Worm (Caenorhabditis elegans) whole organism, young adult: ENCODE measurements around the gene nspc-13.

Experiments used
- B0035.1 ChIP-seq: sonication (generic microtip); optimal IDR thresholded peaks from 2 replicates; lab custom pipeline; 2016; ENCODE audit warnings: missing genetic modification characterization, mild to moderate bottlenecking, missing compliant biosample characterization, missing genotype, missing genetic modification reagents
- C17E4.6 ChIP-seq: fragments of 200-800 bp; sonication (Bioruptor generic); IDR thresholded peaks from 2 replicates; pipeline ENCODE4 v1.3.6; 2022; ENCODE audit warnings: missing genetic modification reagents, missing genetic modification characterization, missing compliant biosample characterization
- D2030.7 ChIP-seq: fragments of 200-800 bp; sonication (Bioruptor generic); IDR thresholded peaks from 2 replicates; pipeline ENCODE4 v1.3.6; 2022; ENCODE audit warnings: missing genetic modification reagents, missing genetic modification characterization, missing compliant biosample characterization
- F22D6.2 ChIP-seq: sonication (generic microtip); optimal IDR thresholded peaks from 2 replicates; lab custom pipeline; 2016; ENCODE audit warnings: mild to moderate bottlenecking, missing genetic modification characterization, missing compliant biosample characterization
- F23B12.7 ChIP-seq: sonication (generic microtip); optimal IDR thresholded peaks from 2 replicates; lab custom pipeline; 2017; ENCODE audit warnings: missing genetic modification characterization, mild to moderate bottlenecking, missing compliant biosample characterization, antibody characterized with exemption, moderate library complexity; ENCODE audit not compliant: insufficient read depth
- F37B4.10 ChIP-seq: fragments of 200-800 bp; sonication (Bioruptor generic); IDR thresholded peaks from 2 replicates; pipeline ENCODE4 v1.3.6; 2022; ENCODE audit warnings: missing genetic modification characterization, missing compliant biosample characterization
- F39B2.1 ChIP-seq: fragments of 200-800 bp; sonication (Bioruptor generic); IDR thresholded peaks from 2 replicates; pipeline ENCODE4 v1.3.6; 2022; ENCODE audit warnings: missing genetic modification reagents, missing genetic modification characterization, missing compliant biosample characterization
- F52B5.7 ChIP-seq: sonication (generic microtip); optimal IDR thresholded peaks from 2 replicates; lab custom pipeline; 2016; ENCODE audit warnings: mild to moderate bottlenecking, missing genetic modification characterization, missing compliant biosample characterization
- F55B11.4 ChIP-seq: sonication (generic microtip); optimal IDR thresholded peaks from 2 replicates; lab custom pipeline; 2016; ENCODE audit warnings: missing compliant biosample characterization, missing genetic modification characterization, borderline replicate concordance; ENCODE audit not compliant: insufficient read depth
- F57A8.1 ChIP-seq: fragments of 200-800 bp; sonication (Bioruptor generic); optimal IDR thresholded peaks from 2 replicates; lab custom pipeline; 2018; ENCODE audit warnings: mild to moderate bottlenecking, missing genetic modification characterization, moderate library complexity, missing compliant biosample characterization
- K12H6.12 ChIP-seq: fragments of 200-800 bp; sonication (Bioruptor generic); optimal IDR thresholded peaks from 2 replicates; lab custom pipeline; 2018; ENCODE audit warnings: mild to moderate bottlenecking, missing genetic modification characterization, missing compliant biosample characterization
- Y79H2A.3 ChIP-seq: fragments of 200-800 bp; sonication (Bioruptor generic); conservative IDR thresholded peaks from 2 replicates; pipeline ENCODE4 v1.3.6; 2022; ENCODE audit warnings: missing genetic modification reagents, missing genetic modification characterization, missing compliant biosample characterization
- ama-1 ChIP-seq, 3 experiments: fragments of 150-350 bp in 1 of 3; sonication (generic microtip) in 2 of 3; optimal IDR thresholded peaks; 2 replicates each; lab custom pipeline; 2014 to 2018; ENCODE audit warnings: missing biosample characterization in 2 of 3, missing genetic modification characterization in 2 of 3, missing genetic modification reagents in 2 of 3
- aptf-2 ChIP-seq: fragments of 200-800 bp; sonication (Bioruptor generic); conservative IDR thresholded peaks from 2 replicates; pipeline ENCODE4 v1.3.6; 2022; ENCODE audit warnings: missing genetic modification reagents, missing genetic modification characterization, missing compliant biosample characterization
- attf-3 ChIP-seq: fragments of 200-800 bp; sonication (Bioruptor generic); conservative IDR thresholded peaks from 2 replicates; pipeline ENCODE4 v1.3.6; 2022; ENCODE audit warnings: missing genetic modification reagents, missing genetic modification characterization, missing compliant biosample characterization
- bed-1 ChIP-seq: fragments of 200-800 bp; sonication (Bioruptor generic); IDR thresholded peaks from 2 replicates; pipeline ENCODE4 v1.3.6; 2022; ENCODE audit warnings: missing genetic modification reagents, missing genetic modification characterization, missing compliant biosample characterization
- bed-2 ChIP-seq: fragments of 200-800 bp; sonication (Bioruptor generic); IDR thresholded peaks from 2 replicates; pipeline ENCODE4 v1.3.6; 2022; ENCODE audit warnings: missing genetic modification reagents, missing genetic modification characterization, missing compliant biosample characterization
- cebp-1 ChIP-seq, 2 experiments: fragments of 200-800 bp in 1 of 2; sonication (Bioruptor generic) in 1 of 2; sonication (generic microtip) in 1 of 2; IDR thresholded peaks in 1 of 2; optimal IDR thresholded peaks in 1 of 2; 2 replicates each; pipeline versions ENCODE4 v1.3.6 to Lab custom; 2017 to 2022; ENCODE audit warnings: missing compliant biosample characterization in 2 of 2, missing genetic modification characterization in 2 of 2, mild to moderate bottlenecking in 1 of 2, missing genetic modification reagents in 1 of 2, moderate library complexity in 1 of 2
- ceh-27 ChIP-seq: fragments of 200-800 bp; sonication (Bioruptor generic); optimal IDR thresholded peaks from 2 replicates; lab custom pipeline; 2018; ENCODE audit warnings: mild to moderate bottlenecking, missing genetic modification characterization, moderate library complexity, missing compliant biosample characterization
- ceh-40 ChIP-seq: fragments of 200-800 bp; sonication (Bioruptor generic); IDR thresholded peaks from 2 replicates; pipeline ENCODE4 v1.3.6; 2022; ENCODE audit warnings: missing genetic modification characterization, missing compliant biosample characterization
- dox-1 ChIP-seq: fragments of 200-800 bp; sonication (Bioruptor generic); IDR thresholded peaks from 2 replicates; pipeline ENCODE4 v1.3.6; 2022; ENCODE audit warnings: missing genetic modification reagents, missing genetic modification characterization, missing compliant biosample characterization
- dpl-1 ChIP-seq: fragments of 150-350 bp; optimal IDR thresholded peaks from 2 replicates; lab custom pipeline; 2014; ENCODE audit warnings: missing biosample characterization, missing genetic modification reagents, missing genetic modification characterization
- egrh-3 ChIP-seq: fragments of 200-800 bp; sonication (Bioruptor generic); IDR thresholded peaks from 2 replicates; pipeline ENCODE4 v1.3.6; 2022; ENCODE audit warnings: missing genetic modification reagents, missing genetic modification characterization, missing compliant biosample characterization
- ets-4 ChIP-seq: fragments of 200-800 bp; sonication (Bioruptor generic); optimal IDR thresholded peaks from 2 replicates; lab custom pipeline; 2018; ENCODE audit warnings: mild to moderate bottlenecking, missing genetic modification characterization, missing compliant biosample characterization
- fkh-3 ChIP-seq: sonication (generic microtip); optimal IDR thresholded peaks from 2 replicates; lab custom pipeline; 2016; ENCODE audit warnings: mild to moderate bottlenecking, missing genetic modification characterization, missing compliant biosample characterization
- gei-17 ChIP-seq: fragments of 200-800 bp; sonication (Bioruptor generic); optimal IDR thresholded peaks from 2 replicates; lab custom pipeline; 2018; ENCODE audit warnings: mild to moderate bottlenecking, missing genetic modification characterization, missing compliant biosample characterization
- hmg-1.2 ChIP-seq: fragments of 200-800 bp; sonication (Bioruptor generic); IDR thresholded peaks from 2 replicates; pipeline ENCODE4 v1.3.6; 2022; ENCODE audit warnings: missing genetic modification reagents, missing genetic modification characterization, missing compliant biosample characterization
- hmg-20 ChIP-seq: fragments of 200-800 bp; sonication (Bioruptor generic); IDR thresholded peaks from 2 replicates; pipeline ENCODE4 v1.3.6; 2022; ENCODE audit warnings: missing genetic modification reagents, missing genetic modification characterization, missing compliant biosample characterization
- hrde-1 ChIP-seq: sonication (generic microtip); optimal IDR thresholded peaks from 2 replicates; lab custom pipeline; 2016; ENCODE audit warnings: missing genetic modification characterization, mild to moderate bottlenecking, missing compliant biosample characterization, moderate library complexity, missing genotype, missing genetic modification reagents, borderline replicate concordance
- lag-1 ChIP-seq: fragments of 200-800 bp; sonication (Bioruptor generic); IDR thresholded peaks from 2 replicates; pipeline ENCODE4 v1.3.6; 2022; ENCODE audit warnings: missing genetic modification reagents, missing genetic modification characterization, missing compliant biosample characterization
- let-526 ChIP-seq: fragments of 200-800 bp; sonication (Bioruptor generic); IDR thresholded peaks from 2 replicates; pipeline ENCODE4 v1.3.6; 2022; ENCODE audit warnings: missing genetic modification reagents, missing genetic modification characterization, missing compliant biosample characterization
- lin-26 ChIP-seq: fragments of 200-800 bp; sonication (Bioruptor generic); IDR thresholded peaks from 2 replicates; pipeline ENCODE4 v1.3.6; 2022; ENCODE audit warnings: missing genetic modification reagents, missing genetic modification characterization, missing compliant biosample characterization
- lsl-1 ChIP-seq: fragments of 200-800 bp; sonication (Bioruptor generic); optimal IDR thresholded peaks from 2 replicates; lab custom pipeline; 2018; ENCODE audit warnings: mild to moderate bottlenecking, missing genetic modification characterization, moderate library complexity, missing compliant biosample characterization
- lsy-27 ChIP-seq: sonication (generic microtip); optimal IDR thresholded peaks from 2 replicates; lab custom pipeline; 2017; ENCODE audit warnings: missing genetic modification characterization, mild to moderate bottlenecking, missing compliant biosample characterization, antibody characterized with exemption, missing genotype, borderline replicate concordance; ENCODE audit not compliant: insufficient read depth
- mes-4 ChIP-seq: sonication (generic microtip); optimal IDR thresholded peaks from 2 replicates; lab custom pipeline; 2016; ENCODE audit warnings: missing genotype, missing genetic modification characterization, missing compliant biosample characterization
- mxl-1 ChIP-seq: sonication (generic microtip); optimal IDR thresholded peaks from 2 replicates; lab custom pipeline; 2016; ENCODE audit warnings: missing genetic modification characterization, missing compliant biosample characterization
- nfya-1 ChIP-seq: sonication (generic microtip); optimal IDR thresholded peaks from 2 replicates; lab custom pipeline; 2017; ENCODE audit warnings: antibody characterized with exemption, missing compliant biosample characterization, missing genetic modification characterization, borderline replicate concordance; ENCODE audit not compliant: insufficient read depth
- nhr-80 ChIP-seq: sonication (generic microtip); optimal IDR thresholded peaks from 2 replicates; lab custom pipeline; 2016; ENCODE audit warnings: missing genetic modification characterization, missing compliant biosample characterization
- pbrm-1 ChIP-seq: fragments of 200-800 bp; sonication (Bioruptor generic); IDR thresholded peaks from 2 replicates; pipeline ENCODE4 v1.3.6; 2022; ENCODE audit warnings: missing genetic modification reagents, missing genetic modification characterization, missing compliant biosample characterization
- pha-4 ChIP-seq: fragments of 150-350 bp; sonication (generic microtip); optimal IDR thresholded peaks from 2 replicates; lab custom pipeline; 2014; ENCODE audit warnings: missing biosample characterization, missing genetic modification reagents, missing genetic modification characterization
- snpc-1.3 ChIP-seq: sonication (generic microtip); optimal IDR thresholded peaks from 2 replicates; lab custom pipeline; 2017; ENCODE audit warnings: missing genetic modification characterization, mild to moderate bottlenecking, missing compliant biosample characterization, antibody characterized with exemption, moderate library complexity, missing genotype, missing genetic modification reagents; ENCODE audit not compliant: insufficient read depth
- snpc-4 ChIP-seq, 5 experiments: fragments of 150-350 bp in 1 of 5; sonication (generic microtip) in 4 of 5; optimal IDR thresholded peaks; 2 replicates each; lab custom pipeline; 2014 to 2018; ENCODE audit warnings: missing genetic modification characterization in 5 of 5, missing biosample characterization in 3 of 5, antibody characterized with exemption in 2 of 5, mild to moderate bottlenecking in 2 of 5, missing compliant biosample characterization in 2 of 5, missing genotype in 2 of 5, moderate library complexity in 2 of 5, missing genetic modification reagents in 1 of 5
- xnd-1 ChIP-seq: sonication (generic microtip); optimal IDR thresholded peaks from 2 replicates; lab custom pipeline; 2016; ENCODE audit warnings: missing genotype, missing genetic modification reagents, missing genetic modification characterization, missing compliant biosample characterization
- ztf-22 ChIP-seq: fragments of 200-800 bp; sonication (Bioruptor generic); optimal IDR thresholded peaks from 2 replicates; lab custom pipeline; 2018; ENCODE audit warnings: mild to moderate bottlenecking, missing genetic modification characterization, moderate library complexity, missing compliant biosample characterization
- ztf-3 ChIP-seq: fragments of 200-800 bp; sonication (Bioruptor generic); optimal IDR thresholded peaks from 2 replicates; lab custom pipeline; 2018; ENCODE audit warnings: mild to moderate bottlenecking, missing genetic modification characterization, missing compliant biosample characterization
- ztf-6 ChIP-seq: fragments of 200-800 bp; sonication (Bioruptor generic); IDR thresholded peaks from 2 replicates; pipeline ENCODE4 v1.3.6; 2022; ENCODE audit warnings: missing genetic modification reagents, missing genetic modification characterization, missing compliant biosample characterization

The nspc-13 gene

ce11 chrX:12367498-12367897 lies 10.3 kb downstream of the nspc-13 start (continued):
- TF ChIP-seq let-526 (no peak), attf-3 (GFP tag; lab: Robert Waterston, UW) (0 out of 2 replicates have a peak, but pooled peaks have one; percentile 35), mes-4 (tag; lab: Kevin White, UChicago) (no peak), xnd-1 (no peak), ceh-27 (peak; percentile 75), fkh-3 (tag; lab: Kevin White, UChicago) (no peak), F23B12.7 (tag; lab: Kevin White, UChicago) (no peak), F52B5.7 (tag; lab: Kevin White, UChicago) (no peak), dox-1 (peak; percentile 87), dpl-1 (no peak), pha-4 (tag; lab: Kevin White, UChicago) (no peak), C17E4.6 (no peak), hmg-1.2 (GFP tag; lab: Robert Waterston, UW) (peak; percentile 80), hmg-20 (GFP tag; lab: Robert Waterston, UW) (0 out of 2 replicates have a peak, but pooled peaks have one; percentile 42), cebp-1 (GFP tag; IDR thresholded peaks at IDR 0.05; lab: Robert Waterston, UW) (0 out of 2 replicates have a peak, but pooled peaks have one; percentile 45), cebp-1 (tag; optimal IDR thresholded peaks at IDR 0.05; lab: Kevin White, UChicago) (no peak), egrh-3 (GFP tag; lab: Robert Waterston, UW) (peak; percentile 42), Y79H2A.3 (no peak), F37B4.10 (no peak), F55B11.4 (no peak), F39B2.1 (GFP tag; lab: Robert Waterston, UW) (no peak), K12H6.12 (tag; lab: Kevin White, UChicago) (peak; percentile 38), bed-1 (no peak), ztf-22 (no peak), lag-1 (GFP tag; lab: Robert Waterston, UW) (no peak), lsl-1 (GFP tag; lab: Kevin White, UChicago) (no peak), lin-26 (peak; percentile 86), B0035.1 (tag; lab: Kevin White, UChicago) (peak; percentile 25), ama-1 (optimal IDR thresholded peaks at IDR 0.05; lab: Kevin White, UChicago) (no peak), ama-1 (GFP tag; optimal IDR thresholded peaks at IDR 0.05; lab: Kevin White, UChicago) (peak in 1 of 2 experiments; percentile 48), ztf-3 (no peak), lsy-27 (tag; lab: Kevin White, UChicago) (no peak), gei-17 (GFP tag; lab: Kevin White, UChicago) (peak; percentile 59), ceh-40 (GFP tag; lab: Robert Waterston, UW) (no peak), aptf-2 (GFP tag; lab: Robert Waterston, UW) (no peak), mxl-1 (tag; lab: Kevin White, UChicago) (no peak), ztf-6 (GFP tag; lab: Robert Waterston, UW) (no peak), pbrm-1 (GFP tag; lab: Robert Waterston, UW) (peak; percentile 78; the same call in 1 of the 2 replicates), nfya-1 (tag; lab: Kevin White, UChicago) (no peak), D2030.7 (GFP tag; lab: Robert Waterston, UW) (peak; percentile 83), snpc-4 (GFP tag; optimal IDR thresholded peaks at IDR 0.05; lab: Kevin White, UChicago) (peak; percentile 14), snpc-4 (tag; optimal IDR thresholded peaks at IDR 0.05; lab: Kevin White, UChicago) (peak in 2 of 4 experiments; percentile 22 to 53), ets-4 (GFP tag; lab: Kevin White, UChicago) (no peak), bed-2 (GFP tag; lab: Robert Waterston, UW) (no peak), nhr-80 (tag; lab: Kevin White, UChicago) (no peak), F57A8.1 (no peak), snpc-1.3 (tag; lab: Kevin White, UChicago) (peak; percentile 59), hrde-1 (tag; lab: Kevin White, UChicago) (no peak), F22D6.2 (no peak)
